Worm (Caenorhabditis elegans): Measurements from ENCODE around the gene prx-6.

The prx-6 gene

ce11 chrV:4719965-4720364 lies at the start of gene prx-6:
Gene prx-6, minus strand, starts transcription at chrV:4720093.
- TF ChIP-seq set-16 (GFP tag; IDR thresholded peaks at IDR 0.05) (no peak), ceh-82 (tag; optimal IDR thresholded peaks at IDR 0.05) (no peak), daf-8 (GFP tag; IDR thresholded peaks at IDR 0.05) (no peak), dmd-6 (GFP tag; IDR thresholded peaks at IDR 0.05) (peak; percentile 50), pqm-1 (tag; optimal IDR thresholded peaks at IDR 0.05) (peak; percentile 56), nhr-42 (GFP tag; IDR thresholded peaks at IDR 0.05) (no peak), aha-1 (tag) (peak; percentile 61), mxl-3 (GFP tag; optimal IDR thresholded peaks at IDR 0.05) (peak; percentile 30), zip-11 (GFP tag; IDR thresholded peaks at IDR 0.05) (no peak), R02D3.7 (tag; optimal IDR thresholded peaks at IDR 0.05) (no peak), ces-1 (GFP tag; optimal IDR thresholded peaks at IDR 0.05) (no peak), mdl-1 (tag; optimal IDR thresholded peaks at IDR 0.05) (peak in 1 of 2 experiments; percentile 29), hlh-30 (tag; optimal IDR thresholded peaks at IDR 0.05; ENCODE audit: insufficient read depth) (no peak), nhr-28 (tag; optimal IDR thresholded peaks at IDR 0.05) (peak; percentile 92), daf-16 (GFP tag; optimal IDR thresholded peaks at IDR 0.05) (no peak), daf-16 (tag; optimal IDR thresholded peaks at IDR 0.05) (peak; percentile 35), mxl-2 (GFP tag; conservative IDR thresholded peaks at IDR 0.05) (no peak), dve-1 (tag; optimal IDR thresholded peaks at IDR 0.05; ENCODE audit: insufficient read depth) (peak; percentile 75), tag-97 (GFP tag; IDR thresholded peaks at IDR 0.05) (no peak)

ce11 chrV:4769633-4770032 lies 49.7 kb upstream of the prx-6 start, which contains the start of gene C18G1.9:
Gene C18G1.9, minus strand, starts transcription at chrV:4769733.
- TF ChIP-seq F37D6.2 (tag; optimal IDR thresholded peaks at IDR 0.05) (no peak), nhr-102 (tag; optimal IDR thresholded peaks at IDR 0.05) (no peak), zfp-3 (GFP tag; conservative IDR thresholded peaks at IDR 0.05) (no peak), saeg-2 (GFP tag; IDR thresholded peaks at IDR 0.05) (no peak), unc-130 (GFP tag; optimal IDR thresholded peaks at IDR 0.05) (no peak), lin-1 (GFP tag; IDR thresholded peaks at IDR 0.05) (no peak), nhr-28 (tag; optimal IDR thresholded peaks at IDR 0.05) (no peak), attf-4 (tag; optimal IDR thresholded peaks at IDR 0.05) (no peak), sdz-12 (GFP tag; optimal IDR thresholded peaks at IDR 0.05) (no peak), mxl-3 (GFP tag; optimal IDR thresholded peaks at IDR 0.05) (no peak), F49E8.2 (tag; optimal IDR thresholded peaks at IDR 0.05; ENCODE audit: borderline replicate concordance) (no peak), aha-1 (tag) (no peak), pha-4 (GFP tag; IDR thresholded peaks at IDR 0.05) (no peak), pha-4 (tag; optimal IDR thresholded peaks at IDR 0.05) (no peak), skn-1 (tag; optimal IDR thresholded peaks at IDR 0.05) (no peak), ceh-32 (tag; optimal IDR thresholded peaks at IDR 0.05; ENCODE audit: poor library complexity) (no peak), lim-7 (GFP tag; IDR thresholded peaks at IDR 0.05) (no peak), tag-97 (GFP tag; IDR thresholded peaks at IDR 0.05) (no peak), unc-39 (tag; optimal IDR thresholded peaks at IDR 0.05) (no peak), daf-16 (GFP tag; optimal IDR thresholded peaks at IDR 0.05) (no peak), daf-16 (tag; optimal IDR thresholded peaks at IDR 0.05) (no peak), madf-9 (GFP tag; conservative IDR thresholded peaks at IDR 0.05) (no peak)

ce11 chrV:4766501-4766900 lies 46.6 kb upstream of the prx-6 start, which contains the start of gene C18G1.8:
Gene C18G1.8, minus strand, starts transcription at chrV:4766601.
- TF ChIP-seq ctbp-1 (GFP tag; IDR thresholded peaks at IDR 0.05) = no peak
- TF ChIP-seq lin-29 (GFP tag; IDR thresholded peaks at IDR 0.05) = no peak
- no peak for TF ChIP-seq D1046.2 (GFP tag; IDR thresholded peaks at IDR 0.05)
- no peak for TF ChIP-seq Y48G9A.11 (GFP tag; IDR thresholded peaks at IDR 0.05)
- TF ChIP-seq madf-5 (GFP tag; IDR thresholded peaks at IDR 0.05) = no peak
- no peak for TF ChIP-seq nhr-11 (tag; optimal IDR thresholded peaks at IDR 0.05)
- TF ChIP-seq R02D3.7 (tag; optimal IDR thresholded peaks at IDR 0.05) = no peak
- TF ChIP-seq skn-1 (tag; optimal IDR thresholded peaks at IDR 0.05) = no peak
- no peak for TF ChIP-seq madf-9 (GFP tag; conservative IDR thresholded peaks at IDR 0.05)
- no peak for TF ChIP-seq ceh-82 (tag; optimal IDR thresholded peaks at IDR 0.05)

Measured in whole organism, L4 larva.